Fruit fly (Drosophila melanogaster) whole organism, adult: ENCODE data around the gene CG33230.

Source experiments
- CG11617 ChIP-seq: fragments of 200-800 bp; sonication (Bioruptor generic); optimal IDR thresholded peaks from 2 replicates; lab custom pipeline; 2017; ENCODE audit warnings: mild to moderate bottlenecking, missing biosample characterization, missing genetic modification reagents, missing genetic modification characterization
- CG14711 ChIP-seq: fragments of 200-800 bp; sonication (Bioruptor generic); optimal IDR thresholded peaks from 2 replicates; lab custom pipeline; 2018; ENCODE audit warnings: missing biosample characterization, mild to moderate bottlenecking, missing genetic modification characterization, moderate library complexity
- CG1620 ChIP-seq: fragments of 200-800 bp; sonication (Bioruptor generic); optimal IDR thresholded peaks from 2 replicates; lab custom pipeline; 2016; ENCODE audit warnings: missing biosample characterization, missing genetic modification characterization
- CG7045 ChIP-seq: fragments of 200-800 bp; sonication (Bioruptor generic); optimal IDR thresholded peaks from 2 replicates; lab custom pipeline; 2017; ENCODE audit warnings: missing biosample characterization, mild to moderate bottlenecking, missing genetic modification characterization
- Hr96 ChIP-seq: fragments of 200-800 bp; sonication (Bioruptor generic); optimal IDR thresholded peaks from 2 replicates; lab custom pipeline; 2016; ENCODE audit warnings: missing biosample characterization, missing genetic modification characterization
- kay ChIP-seq: fragments of 200-800 bp; sonication (Bioruptor generic); peaks from one replicate; lab custom pipeline; 2016; ENCODE audit warnings: missing biosample characterization, missing genetic modification characterization, borderline replicate concordance

DNA sequence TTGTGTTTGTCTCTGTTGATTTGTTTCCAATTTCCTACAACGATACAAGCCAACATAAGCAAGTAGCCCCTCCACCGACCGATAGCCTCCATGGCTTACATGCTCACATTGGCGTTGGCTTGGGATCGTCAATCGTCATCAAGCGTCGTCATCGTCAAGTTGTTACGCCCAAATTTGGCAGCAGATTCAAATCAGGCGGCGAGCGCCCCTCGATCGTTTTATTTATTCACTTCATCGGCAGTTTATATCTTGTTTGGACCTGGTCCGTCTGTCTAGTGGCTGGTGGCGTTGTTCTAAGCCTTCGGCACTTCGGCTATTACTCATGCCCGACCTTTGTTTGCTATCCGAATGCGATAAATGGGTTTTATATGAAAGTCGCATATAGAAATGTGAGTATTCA is 28.0 kb upstream of the CG33230 start:
- TF ChIP-seq CG7045 (GFP tag; lab: Kevin White, UChicago): no peak
- no peak for TF ChIP-seq CG11617 (GFP tag; lab: Kevin White, UChicago)
- no peak for TF ChIP-seq CG14711
- TF ChIP-seq CG1620 (GFP tag; lab: Kevin White, UChicago): no peak
- peak; percentile 49 for TF ChIP-seq kay (GFP tag; lab: Kevin White, UChicago)
- TF ChIP-seq Hr96 (GFP tag; lab: Kevin White, UChicago): no peak
